Worm (Caenorhabditis elegans) whole organism, early embryonic: ENCODE results near the gene C07A9.9.

ENCODE experiments used
- B0310.2 ChIP-seq: sonication (generic microtip); optimal IDR thresholded peaks from 2 replicates; lab custom pipeline; 2016; ENCODE audit warnings: mild to moderate bottlenecking, missing genetic modification characterization, missing compliant biosample characterization
- aly-1 ChIP-seq: sonication (generic microtip); optimal IDR thresholded peaks from 2 replicates; lab custom pipeline; 2016; ENCODE audit warnings: missing genetic modification characterization, missing compliant biosample characterization
- ama-1 ChIP-seq: fragments of 150-350 bp; optimal IDR thresholded peaks from 2 replicates; lab custom pipeline; 2014
- ceh-36 ChIP-seq: sonication (generic microtip); optimal IDR thresholded peaks from 2 replicates; lab custom pipeline; 2016; ENCODE audit warnings: missing genetic modification characterization, inconsistent platforms, missing compliant biosample characterization
- ets-7 ChIP-seq: sonication (generic microtip); optimal IDR thresholded peaks from 2 replicates; lab custom pipeline; 2016; ENCODE audit warnings: missing genotype, missing genetic modification characterization, missing compliant biosample characterization
- flt-1 ChIP-seq: fragments of 200-800 bp; sonication (Bioruptor generic); IDR thresholded peaks from 2 replicates; pipeline ENCODE4 v1.3.6; 2022; ENCODE audit warnings: missing genetic modification characterization, missing compliant biosample characterization
- hmbx-1 ChIP-seq: sonication (generic microtip); optimal IDR thresholded peaks from 2 replicates; lab custom pipeline; 2016; ENCODE audit warnings: mild to moderate bottlenecking, missing genetic modification characterization, missing compliant biosample characterization
- hmg-4 ChIP-seq: fragments of 200-800 bp; sonication (Bioruptor generic); optimal IDR thresholded peaks from 2 replicates; lab custom pipeline; 2018; ENCODE audit warnings: mild to moderate bottlenecking, missing genetic modification characterization, missing compliant biosample characterization
- hnd-1 ChIP-seq: sonication (generic microtip); optimal IDR thresholded peaks from 2 replicates; lab custom pipeline; 2016; ENCODE audit warnings: missing genetic modification characterization, missing compliant biosample characterization
- tbx-11 ChIP-seq: fragments of 200-800 bp; sonication (Bioruptor generic); IDR thresholded peaks from 2 replicates; pipeline ENCODE4 v1.3.6; 2022; ENCODE audit warnings: missing genetic modification characterization, missing compliant biosample characterization
- tbx-37 ChIP-seq: fragments of 200-800 bp; sonication (Bioruptor generic); conservative IDR thresholded peaks from 2 replicates; pipeline ENCODE4 v1.3.6; 2022; ENCODE audit warnings: missing genetic modification reagents, missing genetic modification characterization, missing compliant biosample characterization

ce11 chrIII:9685959-9686358 lies 18.5 kb upstream of the C07A9.9 start, which contains the start of gene C07A9.10:
- TF ChIP-seq hmg-4 (GFP tag; lab: Kevin White, UChicago), result no peak
- no peak for TF ChIP-seq ama-1 (lab: Kevin White, UChicago)
- TF ChIP-seq flt-1, result no peak
- no peak for TF ChIP-seq ceh-36 (tag; lab: Kevin White, UChicago)
- TF ChIP-seq ets-7 (tag; lab: Kevin White, UChicago), result no peak
- TF ChIP-seq hmbx-1 (tag; lab: Kevin White, UChicago), result no peak
- no peak for TF ChIP-seq hnd-1 (tag; lab: Kevin White, UChicago)
- TF ChIP-seq B0310.2 (tag; lab: Kevin White, UChicago), result no peak
- no peak for TF ChIP-seq tbx-11 (GFP tag; lab: Robert Waterston, UW)
- no peak for TF ChIP-seq aly-1 (tag; lab: Kevin White, UChicago)
- TF ChIP-seq tbx-37, result no peak
